Fruit fly (Drosophila melanogaster): Measurements from ENCODE around the gene TP53INP.
A peak's percentile ranks its signal among the peaks of the same experiment; 100 is the strongest.

The TP53INP gene

DNA sequence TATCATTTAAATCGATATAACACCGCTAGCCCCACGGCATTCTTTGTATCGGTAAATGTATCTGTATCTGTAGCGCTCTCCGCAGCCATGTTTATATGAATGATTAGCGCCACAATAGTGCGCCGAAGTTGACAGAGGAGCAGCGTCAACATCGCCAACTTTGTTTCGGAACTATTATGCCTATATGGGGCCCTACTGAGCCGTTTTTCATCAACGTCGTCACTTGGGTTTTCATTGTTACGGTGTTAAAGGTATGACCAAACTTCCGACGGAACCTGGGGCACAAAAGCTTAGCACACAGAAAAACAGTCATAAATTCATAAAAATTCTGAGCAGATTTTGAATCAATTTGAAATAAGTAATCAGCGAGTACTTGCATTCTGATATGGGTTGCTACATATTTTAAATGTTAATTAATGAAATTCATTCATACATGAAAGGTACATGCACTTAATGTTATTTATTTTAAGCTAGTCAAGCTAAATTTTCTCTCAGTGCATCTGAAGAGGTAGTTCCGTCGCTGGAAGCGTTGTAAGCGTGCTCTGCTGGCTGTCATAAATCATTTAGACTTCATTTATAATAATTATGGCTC, 54.8 kb downstream of the TP53INP start, which contains the start of gene CG15023 (continued):
- TF ChIP-seq lbe (GFP tag; optimal IDR thresholded peaks at IDR 0.05) = no peak
- TF ChIP-seq CG3065 (GFP tag; optimal IDR thresholded peaks at IDR 0.05) = no peak
- TF ChIP-seq CG4404 (GFP tag; IDR thresholded peaks at IDR 0.05) = no peak
- TF ChIP-seq CG3726 (GFP tag; IDR thresholded peaks at IDR 0.05) = no peak
- TF ChIP-seq gsb-n (tag; optimal IDR thresholded peaks at IDR 0.05) = no peak
- no peak for TF ChIP-seq croc (GFP tag; conservative IDR thresholded peaks at IDR 0.05)
- TF ChIP-seq luna (GFP tag; optimal IDR thresholded peaks at IDR 0.05) = no peak
- 0 out of 2 replicates have a peak, but pooled peaks have one; percentile 17 for TF ChIP-seq E2f1 (GFP tag; IDR thresholded peaks at IDR 0.05)
- no peak for TF ChIP-seq CG16863 (GFP tag; optimal IDR thresholded peaks at IDR 0.05)
- no peak for TF ChIP-seq gt (GFP tag; IDR thresholded peaks at IDR 0.05)
- no peak for TF ChIP-seq inv (GFP tag; IDR thresholded peaks at IDR 0.05; ENCODE audit: partially characterized antibody)
- TF ChIP-seq tio (GFP tag; optimal IDR thresholded peaks at IDR 0.05) = no peak
- TF ChIP-seq CG10979 (tag; optimal IDR thresholded peaks at IDR 0.05) = no peak
- peak; percentile 45 for TF ChIP-seq sens (GFP tag)
- no peak for TF ChIP-seq usp (GFP tag; optimal IDR thresholded peaks at IDR 0.05)
- peak; percentile 19 for TF ChIP-seq CG30403 (GFP tag; optimal IDR thresholded peaks at IDR 0.05)
- TF ChIP-seq H2.0 (GFP tag; IDR thresholded peaks at IDR 0.05) = no peak
- no peak for TF ChIP-seq Dad (GFP tag; optimal IDR thresholded peaks at IDR 0.05)
- no peak for TF ChIP-seq CG10274 (GFP tag; optimal IDR thresholded peaks at IDR 0.05)
- TF ChIP-seq CG13894 (tag; optimal IDR thresholded peaks at IDR 0.05) = peak; percentile 7
- TF ChIP-seq chinmo (GFP tag; IDR thresholded peaks at IDR 0.05; ENCODE audit: partially characterized antibody) = 0 out of 4 replicates have a peak, but pooled peaks have one; percentile 39
- TF ChIP-seq Sox102F (GFP tag; optimal IDR thresholded peaks at IDR 0.05) = peak; percentile 19
- no peak for TF ChIP-seq fd102C (GFP tag; optimal IDR thresholded peaks at IDR 0.05)
- peak; percentile 31; the same call in 1 of the 2 replicates for TF ChIP-seq MBD-R2 (GFP tag; IDR thresholded peaks at IDR 0.05)
- TF ChIP-seq CG15269 (tag; optimal IDR thresholded peaks at IDR 0.05) = peak; percentile 67
- TF ChIP-seq CG10543 (GFP tag; optimal IDR thresholded peaks at IDR 0.05) = no peak
- peak; percentile 45 for TF ChIP-seq CG13424 (tag; optimal IDR thresholded peaks at IDR 0.05)
- TF ChIP-seq CG12071 (GFP tag; optimal IDR thresholded peaks at IDR 0.05) = no peak
- 0 out of 3 replicates have a peak, but pooled peaks have one; percentile 27 for TF ChIP-seq CG34422 (GFP tag; IDR thresholded peaks at IDR 0.05)
- peak; percentile 14 for TF ChIP-seq CG9437 (GFP tag; optimal IDR thresholded peaks at IDR 0.05)
- 0 out of 2 replicates have a peak, but pooled peaks have one; percentile 18 for TF ChIP-seq CG32767 (GFP tag; IDR thresholded peaks at IDR 0.05)
- TF ChIP-seq bigmax (GFP tag; optimal IDR thresholded peaks at IDR 0.05) = no peak
- peak; percentile 69 for TF ChIP-seq Med (GFP tag)
- no peak for TF ChIP-seq tll (GFP tag; optimal IDR thresholded peaks at IDR 0.05)
- TF ChIP-seq onecut (GFP tag; IDR thresholded peaks at IDR 0.05) = peak; percentile 51; the same call in 1 of the 2 replicates
- TF ChIP-seq CG16779 (GFP tag; IDR thresholded peaks at IDR 0.05) = no peak
- TF ChIP-seq CG13296 (GFP tag; optimal IDR thresholded peaks at IDR 0.05) = peak; percentile 61
- no peak for TF ChIP-seq Blimp-1 (GFP tag; optimal IDR thresholded peaks at IDR 0.05)
- no peak for TF ChIP-seq CG8388 (GFP tag; optimal IDR thresholded peaks at IDR 0.05)
- peak; percentile 56 for TF ChIP-seq CG2678 (tag; optimal IDR thresholded peaks at IDR 0.05)
- TF ChIP-seq phol (tag; optimal IDR thresholded peaks at IDR 0.05) = no peak
- TF ChIP-seq Sox100B (GFP tag; optimal IDR thresholded peaks at IDR 0.05) = peak; percentile 0
